Fruit fly (Drosophila melanogaster): ENCODE results near the gene Bem46.

Gene Bem46

DNA sequence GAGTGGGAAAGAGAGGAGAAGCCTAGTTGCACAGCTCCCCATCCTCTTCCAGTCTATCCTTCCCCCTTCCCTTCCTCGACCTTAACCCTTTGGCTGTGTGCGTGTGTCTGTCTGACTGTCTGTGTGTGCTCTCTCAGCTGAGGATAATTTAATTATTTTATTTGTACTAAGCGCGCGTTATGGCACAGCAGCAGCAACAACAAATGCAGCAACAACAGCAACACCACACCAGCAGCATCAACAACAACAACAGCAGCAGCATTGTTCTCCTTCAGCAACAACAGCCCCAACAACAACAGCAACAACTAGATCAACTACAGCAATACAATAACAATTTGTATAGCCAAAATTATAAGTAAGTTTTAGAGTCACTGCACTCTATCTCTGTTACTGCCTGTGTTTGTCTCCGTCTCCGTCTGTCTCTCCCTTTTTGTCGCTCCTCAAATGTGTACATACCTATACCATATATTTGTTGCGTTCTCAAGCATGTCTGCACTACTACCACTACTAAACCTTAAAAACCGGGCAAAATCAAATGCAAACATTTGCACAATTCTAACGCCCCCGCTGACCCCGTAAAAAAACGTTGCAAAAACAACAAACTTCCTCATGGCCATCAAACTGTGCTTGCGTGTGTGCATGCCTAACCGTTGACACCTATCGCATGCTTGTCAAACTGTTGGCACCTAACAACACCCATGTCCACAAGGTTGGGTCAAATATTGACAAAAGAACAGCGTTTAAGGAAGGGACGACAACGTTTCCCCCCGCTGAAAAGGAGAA is 42.3 kb upstream of the Bem46 start:
- TF ChIP-seq Ets98B (GFP tag; IDR thresholded peaks at IDR 0.05), result no peak
- TF ChIP-seq CG14655 (GFP tag; optimal IDR thresholded peaks at IDR 0.05), result no peak
- TF ChIP-seq CG13204 (GFP tag; optimal IDR thresholded peaks at IDR 0.05), result no peak
- no peak for TF ChIP-seq Snoo (tag; optimal IDR thresholded peaks at IDR 0.05)
- no peak for TF ChIP-seq CG4496 (GFP tag; IDR thresholded peaks at IDR 0.05)
- no peak for TF ChIP-seq CG10348 (GFP tag; IDR thresholded peaks at IDR 0.05)
- TF ChIP-seq EcR (GFP tag; optimal IDR thresholded peaks at IDR 0.05), result no peak
- TF ChIP-seq CG12605 (GFP tag; IDR thresholded peaks at IDR 0.05), result no peak
- TF ChIP-seq CG17806 (tag; optimal IDR thresholded peaks at IDR 0.05), result no peak
- no peak for TF ChIP-seq CG34367 (tag; optimal IDR thresholded peaks at IDR 0.05)
- TF ChIP-seq Pif1A (GFP tag; optimal IDR thresholded peaks at IDR 0.05), result no peak
- TF ChIP-seq D1 (tag; optimal IDR thresholded peaks at IDR 0.05), result no peak
- TF ChIP-seq CG15710 (tag; optimal IDR thresholded peaks at IDR 0.05), result no peak
- TF ChIP-seq fd96Ca (GFP tag; IDR thresholded peaks at IDR 0.05), result no peak
- TF ChIP-seq rn (GFP tag; IDR thresholded peaks at IDR 0.05), result no peak
- no peak for TF ChIP-seq CG9948 (tag; optimal IDR thresholded peaks at IDR 0.05)
- no peak for TF ChIP-seq CG32121 (GFP tag; IDR thresholded peaks at IDR 0.05)

DNA sequence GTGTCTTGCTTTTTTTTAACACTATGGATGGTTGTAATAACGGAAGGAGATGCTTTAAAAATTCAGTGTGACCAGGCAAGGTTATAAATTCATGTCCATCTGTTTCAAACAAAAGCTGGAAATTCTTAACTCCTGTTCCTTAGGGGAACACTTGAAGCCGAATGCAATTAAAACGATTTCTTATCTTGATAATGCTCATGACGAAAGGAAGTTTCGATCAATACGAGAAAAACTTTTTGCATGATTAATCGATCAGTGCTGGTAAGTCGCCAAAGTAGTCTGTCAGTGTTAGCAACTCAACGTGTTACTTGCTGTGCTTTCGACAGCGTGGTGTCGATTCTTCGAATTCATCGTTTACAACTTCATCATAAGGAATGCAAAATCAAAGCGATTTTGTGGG is 33.4 kb upstream of the Bem46 start, which contains the start of gene Rbp9:
Rbp9 (plus strand) TSS at position 291 of the 400 bp plus-strand sequence.
- TF ChIP-seq D1 (tag; optimal IDR thresholded peaks at IDR 0.05), result no peak
- no peak for TF ChIP-seq EcR (GFP tag; optimal IDR thresholded peaks at IDR 0.05)
- TF ChIP-seq CG17806 (tag; optimal IDR thresholded peaks at IDR 0.05), result no peak
- no peak for TF ChIP-seq rn (GFP tag; IDR thresholded peaks at IDR 0.05)
- TF ChIP-seq CG12605 (GFP tag; IDR thresholded peaks at IDR 0.05), result no peak
- TF ChIP-seq Snoo (tag; optimal IDR thresholded peaks at IDR 0.05), result no peak
- no peak for TF ChIP-seq Ets98B (GFP tag; IDR thresholded peaks at IDR 0.05)
- TF ChIP-seq CG15710 (tag; optimal IDR thresholded peaks at IDR 0.05), result no peak
- no peak for TF ChIP-seq CG4496 (GFP tag; IDR thresholded peaks at IDR 0.05)
- TF ChIP-seq CG8301 (tag; optimal IDR thresholded peaks at IDR 0.05), result no peak
- no peak for TF ChIP-seq Pif1A (GFP tag; optimal IDR thresholded peaks at IDR 0.05)
- no peak for TF ChIP-seq Pif1B (GFP tag; optimal IDR thresholded peaks at IDR 0.05)
- TF ChIP-seq CG8159 (tag; optimal IDR thresholded peaks at IDR 0.05), result no peak
- no peak for TF ChIP-seq CG9948 (tag; optimal IDR thresholded peaks at IDR 0.05)
- TF ChIP-seq CG13204 (GFP tag; optimal IDR thresholded peaks at IDR 0.05), result no peak
- no peak for TF ChIP-seq CG14655 (GFP tag; optimal IDR thresholded peaks at IDR 0.05)
- no peak for TF ChIP-seq CG32121 (GFP tag; IDR thresholded peaks at IDR 0.05)
- TF ChIP-seq CG10348 (GFP tag; IDR thresholded peaks at IDR 0.05), result no peak

DNA sequence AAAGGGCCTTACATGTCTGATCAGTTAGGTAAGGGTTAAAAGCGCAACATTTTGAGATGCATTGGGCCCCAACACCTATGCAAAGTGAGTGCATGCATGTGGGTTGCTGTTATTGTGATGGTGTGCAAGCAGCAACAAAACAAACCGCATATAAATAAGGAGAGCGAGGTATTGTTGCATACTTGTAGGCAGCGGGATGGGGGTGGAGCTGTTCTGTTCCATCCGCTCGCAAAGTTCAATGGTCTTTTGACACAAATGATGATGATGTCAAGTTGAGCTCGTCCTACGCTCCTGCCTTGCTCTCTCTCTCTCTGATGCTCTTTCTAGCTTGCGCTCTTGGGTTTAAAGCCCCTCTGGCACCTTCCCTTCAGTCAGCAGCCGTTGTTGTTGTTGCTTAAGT is 32.3 kb upstream of the Bem46 start:
- peak; percentile 38; the same call in 1 of the 3 replicates for TF ChIP-seq fd96Ca (GFP tag; IDR thresholded peaks at IDR 0.05)
- TF ChIP-seq CG17806 (tag; optimal IDR thresholded peaks at IDR 0.05), result no peak
- no peak for TF ChIP-seq CG8301 (tag; optimal IDR thresholded peaks at IDR 0.05)
- TF ChIP-seq CG9948 (tag; optimal IDR thresholded peaks at IDR 0.05), result no peak
- no peak for TF ChIP-seq Pif1A (GFP tag; optimal IDR thresholded peaks at IDR 0.05)
- TF ChIP-seq gl (tag; optimal IDR thresholded peaks at IDR 0.05), result no peak
- peak; percentile 66; the same call in 2 of the 3 replicates for TF ChIP-seq CG4496 (GFP tag; IDR thresholded peaks at IDR 0.05)
- TF ChIP-seq D1 (tag; optimal IDR thresholded peaks at IDR 0.05), result no peak
- TF ChIP-seq CG32121 (GFP tag; IDR thresholded peaks at IDR 0.05), result no peak
- TF ChIP-seq rn (GFP tag; IDR thresholded peaks at IDR 0.05), result no peak
- TF ChIP-seq Pif1B (GFP tag; optimal IDR thresholded peaks at IDR 0.05), result no peak
- no peak for TF ChIP-seq CG10348 (GFP tag; IDR thresholded peaks at IDR 0.05)
- peak; percentile 19 for TF ChIP-seq Snoo (tag; optimal IDR thresholded peaks at IDR 0.05)
- TF ChIP-seq CG14655 (GFP tag; optimal IDR thresholded peaks at IDR 0.05), result no peak
- peak; percentile 97 for TF ChIP-seq EcR (GFP tag; optimal IDR thresholded peaks at IDR 0.05)
- TF ChIP-seq Ets98B (GFP tag; IDR thresholded peaks at IDR 0.05), result no peak
- TF ChIP-seq CG15710 (tag; optimal IDR thresholded peaks at IDR 0.05), result no peak
- no peak for TF ChIP-seq CG34367 (tag; optimal IDR thresholded peaks at IDR 0.05)
- no peak for TF ChIP-seq CG8159 (tag; optimal IDR thresholded peaks at IDR 0.05)
- TF ChIP-seq CG13204 (GFP tag; optimal IDR thresholded peaks at IDR 0.05), result peak; percentile 18
- TF ChIP-seq CG12605 (GFP tag; IDR thresholded peaks at IDR 0.05), result no peak

DNA sequence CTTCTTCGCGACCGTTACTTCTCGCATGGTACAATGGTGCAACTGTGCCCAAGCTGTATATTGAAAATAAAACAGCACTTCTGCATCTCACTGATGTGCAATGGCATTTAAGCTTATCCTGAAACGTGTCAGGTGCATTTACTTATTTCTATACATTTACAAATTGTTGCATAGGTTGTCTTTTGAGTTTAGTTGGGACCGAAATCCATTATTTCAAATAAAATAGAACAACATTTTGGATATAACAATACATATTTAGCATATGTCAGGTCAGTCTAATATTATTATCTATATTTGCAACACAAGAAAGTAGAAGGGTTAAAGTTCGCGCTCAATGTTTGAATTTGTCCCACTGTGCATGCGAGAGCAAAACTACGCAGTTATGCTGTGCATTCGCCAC is 31.6 kb upstream of the Bem46 start:
- TF ChIP-seq rn (GFP tag; IDR thresholded peaks at IDR 0.05) (no peak), CG34367 (tag; optimal IDR thresholded peaks at IDR 0.05) (peak; percentile 57), CG15710 (tag; optimal IDR thresholded peaks at IDR 0.05) (peak; percentile 62), D1 (tag; optimal IDR thresholded peaks at IDR 0.05) (peak; percentile 1), Ets98B (GFP tag; IDR thresholded peaks at IDR 0.05) (no peak), CG32121 (GFP tag; IDR thresholded peaks at IDR 0.05) (no peak), CG12605 (GFP tag; IDR thresholded peaks at IDR 0.05) (no peak), CG9948 (tag; optimal IDR thresholded peaks at IDR 0.05) (peak; percentile 67), CG14655 (GFP tag; optimal IDR thresholded peaks at IDR 0.05) (peak; percentile 77), fd96Ca (GFP tag; IDR thresholded peaks at IDR 0.05) (0 out of 3 replicates have a peak, but pooled peaks have one; percentile 28), CG17806 (tag; optimal IDR thresholded peaks at IDR 0.05) (peak; percentile 52), CG8301 (tag; optimal IDR thresholded peaks at IDR 0.05) (peak; percentile 65), Pif1A (GFP tag; optimal IDR thresholded peaks at IDR 0.05) (peak; percentile 56), CG8159 (tag; optimal IDR thresholded peaks at IDR 0.05) (peak; percentile 74), CG4496 (GFP tag; IDR thresholded peaks at IDR 0.05) (no peak), CG10348 (GFP tag; IDR thresholded peaks at IDR 0.05) (no peak), Pif1B (GFP tag; optimal IDR thresholded peaks at IDR 0.05) (no peak)

DNA sequence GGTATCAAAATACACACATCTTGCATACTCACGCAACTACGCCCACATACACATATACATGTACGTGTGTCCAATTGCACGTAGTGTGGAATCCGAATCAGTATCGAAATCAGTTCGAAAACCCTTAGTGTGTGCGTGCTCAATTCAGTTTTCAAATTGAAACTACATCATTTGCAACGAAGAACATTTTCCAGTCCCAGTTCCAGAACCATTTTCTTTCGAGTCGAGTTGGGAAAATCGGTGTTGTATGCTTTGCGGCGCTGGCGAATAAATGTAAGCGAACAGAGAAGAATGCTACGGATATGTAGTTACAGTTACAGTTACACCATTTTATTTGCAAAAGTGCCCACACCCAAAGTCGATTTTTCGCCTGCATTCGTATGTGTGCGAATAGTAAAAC is 30.9 kb upstream of the Bem46 start:
- TF ChIP-seq CG32121 (GFP tag; IDR thresholded peaks at IDR 0.05), result no peak
- no peak for TF ChIP-seq D1 (tag; optimal IDR thresholded peaks at IDR 0.05)
- no peak for TF ChIP-seq Pif1B (GFP tag; optimal IDR thresholded peaks at IDR 0.05)
- TF ChIP-seq CG13204 (GFP tag; optimal IDR thresholded peaks at IDR 0.05), result no peak
- TF ChIP-seq CG15710 (tag; optimal IDR thresholded peaks at IDR 0.05), result no peak
- no peak for TF ChIP-seq fd96Ca (GFP tag; IDR thresholded peaks at IDR 0.05)
- TF ChIP-seq CG14655 (GFP tag; optimal IDR thresholded peaks at IDR 0.05), result no peak
- TF ChIP-seq CG17806 (tag; optimal IDR thresholded peaks at IDR 0.05), result no peak
- no peak for TF ChIP-seq CG8301 (tag; optimal IDR thresholded peaks at IDR 0.05)
- TF ChIP-seq EcR (GFP tag; optimal IDR thresholded peaks at IDR 0.05), result no peak
- TF ChIP-seq CG12605 (GFP tag; IDR thresholded peaks at IDR 0.05), result no peak
- TF ChIP-seq rn (GFP tag; IDR thresholded peaks at IDR 0.05), result no peak
